Fruit fly (Drosophila melanogaster): Measurements from ENCODE around the gene PIG-B.

PIG-B gene

DNA sequence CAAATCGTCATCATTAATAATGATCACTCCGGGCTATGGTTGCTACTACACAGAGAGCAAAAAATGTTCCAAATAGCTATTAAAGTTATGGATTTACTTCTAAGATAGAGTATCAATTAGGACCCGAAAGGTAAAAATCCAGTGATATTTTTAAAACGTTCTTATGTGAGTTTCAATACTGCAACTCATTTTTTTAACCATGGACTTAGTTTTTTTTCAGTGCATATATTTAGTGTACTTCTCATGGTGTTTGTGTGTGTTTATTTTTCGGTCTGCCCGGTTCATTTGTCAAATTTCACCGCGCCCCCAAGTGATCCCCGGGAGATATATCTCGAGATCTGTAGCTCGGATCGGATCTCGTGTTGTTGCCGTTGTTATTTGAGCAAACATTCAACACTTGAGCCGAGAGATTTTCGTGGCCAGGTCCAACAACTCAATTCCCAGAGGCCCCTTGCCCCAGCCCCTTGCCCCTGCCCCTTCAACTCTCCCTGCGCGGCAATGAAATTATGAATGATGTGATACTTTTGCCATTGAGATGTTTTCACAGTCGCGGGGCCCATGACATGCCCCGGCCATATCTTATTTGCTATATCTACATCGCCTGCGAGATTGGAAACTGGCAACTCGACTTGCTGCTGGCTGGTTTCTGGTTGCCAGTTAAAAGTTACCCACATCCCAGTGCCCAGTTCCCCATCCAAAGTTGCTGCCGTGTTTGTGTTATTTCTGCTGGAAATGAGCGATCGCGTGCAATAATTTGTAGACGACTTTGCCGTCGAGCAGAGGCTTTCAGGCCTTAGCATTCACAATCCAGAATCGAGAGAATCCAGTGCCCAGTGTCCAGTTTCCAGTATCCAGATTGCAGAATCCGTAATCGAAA lies 51.7 kb downstream of the PIG-B start:
- TF ChIP-seq CG32121 (GFP tag; IDR thresholded peaks at IDR 0.05): no peak
- TF ChIP-seq fd96Ca (GFP tag; IDR thresholded peaks at IDR 0.05): no peak
- TF ChIP-seq CG14655 (GFP tag; optimal IDR thresholded peaks at IDR 0.05): peak; percentile 22
- TF ChIP-seq CG9948 (tag; optimal IDR thresholded peaks at IDR 0.05): peak; percentile 11
- TF ChIP-seq Pif1A (GFP tag; optimal IDR thresholded peaks at IDR 0.05): no peak
- TF ChIP-seq CG8159 (tag; optimal IDR thresholded peaks at IDR 0.05): peak; percentile 36
- no peak for TF ChIP-seq CG4496 (GFP tag; IDR thresholded peaks at IDR 0.05)
- TF ChIP-seq CG17806 (tag; optimal IDR thresholded peaks at IDR 0.05): peak; percentile 28
- no peak for TF ChIP-seq Pif1B (GFP tag; optimal IDR thresholded peaks at IDR 0.05)
- TF ChIP-seq EcR (GFP tag; optimal IDR thresholded peaks at IDR 0.05): no peak
- peak; percentile 10 for TF ChIP-seq CG34367 (tag; optimal IDR thresholded peaks at IDR 0.05)
- TF ChIP-seq CG10348 (GFP tag; IDR thresholded peaks at IDR 0.05): no peak
- no peak for TF ChIP-seq Snoo (tag; optimal IDR thresholded peaks at IDR 0.05)
- no peak for TF ChIP-seq Ets98B (GFP tag; IDR thresholded peaks at IDR 0.05)
- no peak for TF ChIP-seq D1 (tag; optimal IDR thresholded peaks at IDR 0.05)
- TF ChIP-seq rn (GFP tag; IDR thresholded peaks at IDR 0.05): no peak
- TF ChIP-seq CG8301 (tag; optimal IDR thresholded peaks at IDR 0.05): peak; percentile 2
- peak; percentile 11 for TF ChIP-seq CG15710 (tag; optimal IDR thresholded peaks at IDR 0.05)

DNA sequence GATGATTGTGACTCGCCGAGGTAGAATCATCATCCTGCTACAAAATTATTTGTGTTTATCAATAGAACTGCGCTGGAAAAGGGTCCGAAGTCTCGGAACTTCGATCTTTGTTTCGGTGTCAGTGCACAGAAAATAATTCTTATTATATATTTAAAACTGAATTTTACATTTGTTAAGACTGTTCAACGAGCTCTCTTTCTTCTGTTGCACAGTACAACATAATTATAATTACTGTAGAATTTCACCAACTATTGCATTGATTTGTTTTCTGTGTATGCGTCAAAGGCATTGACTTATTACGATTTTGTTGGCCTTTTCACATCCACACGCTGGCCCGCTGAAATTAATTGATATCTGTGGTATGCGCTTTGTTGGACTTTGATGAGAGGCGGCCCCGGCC lies 52.4 kb downstream of the PIG-B start:
- no peak for TF ChIP-seq Snoo (tag; optimal IDR thresholded peaks at IDR 0.05)
- TF ChIP-seq CG10348 (GFP tag; IDR thresholded peaks at IDR 0.05): no peak
- TF ChIP-seq CG17806 (tag; optimal IDR thresholded peaks at IDR 0.05): peak; percentile 27
- TF ChIP-seq CG13204 (GFP tag; optimal IDR thresholded peaks at IDR 0.05): no peak
- no peak for TF ChIP-seq rn (GFP tag; IDR thresholded peaks at IDR 0.05)
- no peak for TF ChIP-seq CG9948 (tag; optimal IDR thresholded peaks at IDR 0.05)
- TF ChIP-seq CG14655 (GFP tag; optimal IDR thresholded peaks at IDR 0.05): peak; percentile 23
